Fruit fly (Drosophila melanogaster): ENCODE data around the gene CG17819.

- TF ChIP-seq psq (optimal IDR thresholded peaks at IDR 0.05) (no peak), ttk (optimal IDR thresholded peaks at IDR 0.05) (no peak), h (optimal IDR thresholded peaks at IDR 0.05) (no peak)
Measured at dm6 chr3R:21889945-21890344, 4.6 kb upstream of the CG17819 start.
